Fruit fly (Drosophila melanogaster): Measurements from ENCODE around the gene CG15578.

CG15578 gene

DNA sequence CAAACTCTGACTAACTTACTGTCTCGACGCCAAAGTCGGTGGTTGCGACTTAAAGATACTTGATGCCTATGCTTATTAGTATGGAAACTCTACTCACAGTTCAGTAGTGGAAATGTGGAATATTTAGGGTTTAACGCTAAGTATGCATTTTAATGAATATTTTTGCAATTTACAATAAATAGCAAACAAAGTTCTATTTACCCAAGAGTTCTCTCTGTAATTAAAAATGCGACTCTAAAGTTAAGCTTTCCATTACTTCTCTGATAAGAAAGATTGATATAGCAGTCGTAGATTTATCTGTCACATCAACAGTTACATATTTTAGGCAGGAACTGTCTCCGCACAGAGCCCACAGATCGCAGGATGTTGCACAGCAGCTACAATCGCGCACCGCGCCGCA lies 12.0 kb downstream of the CG15578 start, which contains the start of gene CG12691:
Gene CG12691, plus strand, starts transcription at position 301 of the 400 bp plus-strand sequence.
- no peak for TF ChIP-seq CG17801 (GFP tag; optimal IDR thresholded peaks at IDR 0.05; ENCODE audit: partially characterized antibody)

DNA sequence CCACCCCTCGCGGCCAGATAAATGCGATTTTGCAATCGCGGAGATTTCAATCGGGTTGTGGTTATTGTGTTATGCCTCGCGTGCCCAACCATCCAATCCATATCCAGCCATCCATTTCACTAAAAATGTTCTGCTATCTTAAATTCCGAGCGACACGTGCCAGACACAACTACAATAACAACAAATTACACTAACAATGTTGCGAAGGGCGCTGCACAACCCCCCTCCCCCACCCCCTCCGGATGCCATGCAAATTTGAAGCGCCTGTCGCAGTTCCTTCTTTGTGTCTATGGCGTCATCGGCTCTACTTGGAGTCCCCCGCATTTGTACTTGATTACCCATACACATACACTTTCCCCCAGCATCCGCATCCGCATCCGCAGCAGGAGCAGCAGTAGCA lies 12.4 kb downstream of the CG15578 start:
- no peak for TF ChIP-seq CG17801 (GFP tag; optimal IDR thresholded peaks at IDR 0.05; ENCODE audit: partially characterized antibody)

DNA sequence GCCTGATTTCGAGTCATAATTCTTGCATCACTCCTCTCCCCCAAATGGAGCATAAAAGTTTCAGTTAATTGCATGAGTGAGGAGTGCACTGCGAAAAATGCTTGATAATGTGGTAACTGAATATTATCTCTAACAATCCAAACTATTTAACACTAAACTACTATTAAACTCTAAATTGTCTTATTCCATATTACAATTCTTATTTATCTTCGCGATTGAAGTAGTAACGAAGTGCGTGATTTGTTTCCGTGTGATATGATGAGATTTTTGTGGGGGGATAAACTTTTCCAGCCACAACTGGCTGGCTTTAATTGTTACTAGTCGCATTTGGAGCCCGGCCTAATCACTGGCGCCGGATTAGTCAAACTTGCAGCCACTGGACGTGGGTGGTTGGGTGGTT lies 13.4 kb downstream of the CG15578 start:
- no peak for TF ChIP-seq CG17801 (GFP tag; optimal IDR thresholded peaks at IDR 0.05; ENCODE audit: partially characterized antibody)

DNA sequence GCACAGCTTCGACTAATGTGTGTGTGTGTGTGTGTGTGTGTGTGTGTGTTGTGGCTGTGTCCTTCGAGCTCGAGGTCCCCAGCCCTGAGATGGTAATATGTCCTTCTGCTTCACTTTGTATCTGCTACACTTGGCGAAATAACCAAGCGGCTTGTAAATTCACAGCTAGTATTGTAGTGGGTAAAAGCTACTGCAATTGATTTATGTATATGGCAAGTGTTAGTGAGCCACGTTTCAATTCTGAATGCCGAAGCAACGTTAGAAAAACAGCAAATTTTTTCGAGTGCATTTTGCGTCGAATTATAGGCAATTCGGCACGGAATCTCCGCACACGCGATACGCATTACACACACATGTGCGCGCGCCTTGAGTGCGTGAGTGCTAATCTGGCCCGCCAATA lies 15.1 kb downstream of the CG15578 start:
- TF ChIP-seq CG17801 (GFP tag; optimal IDR thresholded peaks at IDR 0.05; ENCODE audit: partially characterized antibody), result no peak

DNA sequence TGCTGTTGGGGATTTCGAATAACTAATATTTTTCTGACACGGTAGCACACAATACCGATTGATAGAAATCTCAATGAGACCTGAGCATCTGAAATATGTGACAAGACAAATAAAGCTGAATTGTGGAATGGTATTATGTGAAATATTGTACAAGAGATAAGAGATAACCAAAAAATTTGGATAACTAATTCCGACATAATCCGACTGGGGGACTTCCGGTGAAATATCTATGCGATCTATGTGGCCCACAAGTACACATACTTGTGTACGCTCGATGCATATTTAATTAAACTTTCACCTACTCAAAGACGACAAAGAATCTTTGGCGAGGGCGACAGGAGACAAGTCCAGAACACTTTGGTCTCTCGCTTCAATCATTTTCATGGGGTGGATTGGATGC lies 25.1 kb downstream of the CG15578 start, which contains the start of gene CG15576:
Gene CG15576, minus strand, starts transcription at position 101 of the 400 bp plus-strand sequence.
- no peak for TF ChIP-seq CG17801 (GFP tag; optimal IDR thresholded peaks at IDR 0.05; ENCODE audit: partially characterized antibody)

DNA sequence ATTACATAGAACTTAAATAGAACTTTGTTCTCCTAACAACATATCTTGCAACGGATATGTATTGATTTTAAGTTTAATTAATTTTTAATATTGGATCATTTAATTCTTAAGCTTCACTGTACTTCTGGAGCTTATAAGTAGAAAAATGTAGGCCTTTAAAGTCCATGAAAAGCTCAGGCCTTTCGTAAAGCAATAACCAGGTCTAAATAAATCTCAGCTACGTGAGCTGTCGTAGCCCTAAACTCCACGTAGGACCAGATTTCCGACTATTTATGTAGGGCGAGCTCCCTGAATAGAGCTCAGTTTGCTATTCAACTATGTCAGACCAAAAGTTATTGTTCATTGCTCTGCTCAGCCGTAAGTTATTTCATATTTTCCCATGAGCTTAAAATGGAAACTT lies 29.7 kb downstream of the CG15578 start, which contains the start of gene CG43135:
Gene CG43135, plus strand, starts transcription at position 301 of the 400 bp plus-strand sequence.
- no peak for TF ChIP-seq CG17801 (GFP tag; optimal IDR thresholded peaks at IDR 0.05; ENCODE audit: partially characterized antibody)

DNA sequence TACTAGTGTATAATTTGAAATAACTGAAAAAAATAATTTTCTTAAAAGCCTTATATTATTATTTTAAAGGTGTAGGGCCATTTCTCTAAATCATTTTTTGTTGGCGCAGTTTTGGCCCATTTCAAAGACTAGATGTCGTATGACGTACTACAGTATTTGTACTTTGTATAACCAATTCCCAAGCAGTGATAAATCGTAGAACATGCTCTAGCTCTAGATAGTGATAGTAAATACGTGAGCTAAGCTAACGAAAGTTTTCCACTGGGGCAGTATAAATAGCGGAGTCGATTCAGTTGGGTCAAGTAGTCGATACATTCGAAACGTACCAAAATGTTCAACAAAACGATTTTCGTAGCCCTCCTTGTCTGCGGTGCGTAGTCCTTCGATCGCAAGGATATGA lies 30.7 kb downstream of the CG15578 start, which contains the start of gene CG43134:
Gene CG43134, plus strand, starts transcription at position 301 of the 400 bp plus-strand sequence.
- TF ChIP-seq CG17801 (GFP tag; optimal IDR thresholded peaks at IDR 0.05; ENCODE audit: partially characterized antibody), result no peak

DNA sequence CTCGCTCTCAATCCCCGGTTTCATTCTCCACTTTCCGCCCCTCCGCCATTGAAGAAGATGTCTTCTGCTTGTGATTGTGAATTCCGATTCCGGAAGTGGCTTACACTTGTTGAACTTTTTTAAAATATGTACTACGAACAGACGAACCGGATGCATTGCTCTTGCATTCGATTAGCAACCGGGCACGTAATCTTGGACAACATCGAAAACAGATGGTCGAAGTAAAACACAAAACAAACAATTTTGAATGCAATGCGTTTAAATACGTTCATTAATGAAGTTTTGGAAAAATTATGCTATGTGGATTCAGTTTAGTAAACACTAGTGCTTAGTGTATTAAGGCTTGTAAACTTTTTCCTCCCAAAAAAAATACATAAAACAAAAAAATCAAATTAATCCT lies 31.7 kb downstream of the CG15578 start, which contains the start of gene Muc4B:
Gene Muc4B, minus strand, starts transcription at position 101 of the 400 bp plus-strand sequence.
- TF ChIP-seq CG17801 (GFP tag; optimal IDR thresholded peaks at IDR 0.05; ENCODE audit: partially characterized antibody), result no peak

DNA sequence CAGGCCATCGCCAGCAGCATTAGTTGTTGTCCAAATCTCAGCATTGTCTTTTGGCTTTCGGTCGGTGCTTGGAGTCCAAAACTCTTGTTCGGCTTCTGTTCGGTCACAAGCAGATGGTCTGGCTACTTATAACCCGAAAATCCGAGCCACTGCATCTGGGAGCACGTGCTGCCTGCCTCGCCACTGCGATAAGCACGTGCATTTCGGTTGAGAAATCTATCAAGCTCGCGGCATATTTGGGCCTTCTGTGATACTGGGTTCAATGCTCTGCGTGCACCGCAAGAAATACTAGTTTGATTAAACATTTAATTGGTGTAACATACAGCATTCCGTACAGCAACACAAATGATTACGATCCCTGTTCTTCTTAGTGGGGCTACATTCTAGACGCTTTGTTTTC lies 35.0 kb downstream of the CG15578 start, which contains the start of gene Femcoat:
Gene Femcoat, minus strand, starts transcription at position 101 of the 400 bp plus-strand sequence.
- no peak for TF ChIP-seq CG17801 (GFP tag; optimal IDR thresholded peaks at IDR 0.05; ENCODE audit: partially characterized antibody)

DNA sequence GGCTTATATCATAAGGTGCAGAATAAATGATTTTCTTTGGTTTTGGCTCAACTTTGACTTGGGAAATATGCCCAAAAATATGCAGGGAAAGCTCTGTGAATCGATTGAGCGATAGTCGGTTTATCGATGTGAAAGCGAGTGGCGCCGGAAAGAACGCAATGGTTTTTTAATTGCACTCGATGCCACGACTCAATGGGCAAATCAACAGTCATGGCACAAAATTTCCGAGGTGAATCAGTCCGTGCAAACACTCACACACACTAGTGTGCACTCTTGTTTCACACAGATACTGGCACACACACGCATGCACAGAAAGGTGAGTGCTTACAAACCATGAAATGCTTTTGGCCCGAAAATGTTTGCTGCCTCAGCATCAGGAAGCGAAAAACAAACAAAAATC lies 37.6 kb downstream of the CG15578 start:
- TF ChIP-seq CG17801 (GFP tag; optimal IDR thresholded peaks at IDR 0.05; ENCODE audit: partially characterized antibody), result peak; percentile 0
